Worm (Caenorhabditis elegans): ENCODE results near the gene pis-1.

Gene pis-1

DNA sequence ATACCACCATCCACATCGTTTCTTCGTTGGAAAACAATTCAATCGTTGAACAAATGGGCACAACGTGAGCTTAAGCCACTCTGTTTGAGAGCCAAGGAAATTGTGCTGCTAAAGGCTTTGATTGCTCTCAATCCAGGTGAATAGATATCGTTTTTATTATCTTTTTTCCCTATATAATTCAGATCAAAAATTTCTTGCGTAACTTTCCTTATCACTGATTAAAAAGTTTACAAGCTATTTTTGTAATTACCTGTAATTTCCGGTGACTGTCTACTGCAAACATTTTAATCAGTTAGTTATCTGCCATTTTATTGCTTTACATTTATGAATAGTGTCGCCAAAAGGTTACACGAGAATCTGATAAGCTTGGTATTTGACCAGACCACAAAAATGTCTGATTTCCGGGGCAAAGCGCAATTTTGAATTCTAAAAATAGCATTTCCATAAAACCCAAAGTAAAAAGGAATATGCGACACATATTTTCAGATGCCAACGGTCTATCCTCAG is 33.7 kb downstream of the pis-1 start:
- peak; percentile 75; the same call in 1 of the 2 replicates for TF ChIP-seq lin-1 (GFP tag; IDR thresholded peaks at IDR 0.05)
- peak; percentile 48 for TF ChIP-seq hlh-11 (tag; optimal IDR thresholded peaks at IDR 0.05)
- TF ChIP-seq Y75B8A.6 (GFP tag; IDR thresholded peaks at IDR 0.05), result no peak
- no peak for TF ChIP-seq zip-2 (tag; optimal IDR thresholded peaks at IDR 0.05)
- no peak for TF ChIP-seq Y5F2A.4 (GFP tag; optimal IDR thresholded peaks at IDR 0.05)
- no peak for TF ChIP-seq vab-7 (GFP tag; IDR thresholded peaks at IDR 0.05)
- TF ChIP-seq pqm-1 (tag; optimal IDR thresholded peaks at IDR 0.05), result peak; percentile 40
- TF ChIP-seq F26F4.8 (GFP tag; conservative IDR thresholded peaks at IDR 0.05), result no peak
- TF ChIP-seq nhr-28 (tag; optimal IDR thresholded peaks at IDR 0.05), result peak; percentile 31
- TF ChIP-seq dve-1 (tag; optimal IDR thresholded peaks at IDR 0.05; ENCODE audit: insufficient read depth), result peak; percentile 59
- peak in 1 of 2 experiments; percentile 31 for TF ChIP-seq mdl-1 (tag; optimal IDR thresholded peaks at IDR 0.05)
- TF ChIP-seq aha-1 (tag), result peak; percentile 89
- no peak for TF ChIP-seq zfp-2 (tag; optimal IDR thresholded peaks at IDR 0.05)
- TF ChIP-seq dmd-6 (GFP tag; IDR thresholded peaks at IDR 0.05), result peak; percentile 38; the same call in 1 of the 2 replicates
- no peak for TF ChIP-seq daf-16 (GFP tag; optimal IDR thresholded peaks at IDR 0.05)
- TF ChIP-seq daf-16 (tag; optimal IDR thresholded peaks at IDR 0.05), result peak; percentile 39
- peak; percentile 91 for TF ChIP-seq php-3 (GFP tag; IDR thresholded peaks at IDR 0.05)

DNA sequence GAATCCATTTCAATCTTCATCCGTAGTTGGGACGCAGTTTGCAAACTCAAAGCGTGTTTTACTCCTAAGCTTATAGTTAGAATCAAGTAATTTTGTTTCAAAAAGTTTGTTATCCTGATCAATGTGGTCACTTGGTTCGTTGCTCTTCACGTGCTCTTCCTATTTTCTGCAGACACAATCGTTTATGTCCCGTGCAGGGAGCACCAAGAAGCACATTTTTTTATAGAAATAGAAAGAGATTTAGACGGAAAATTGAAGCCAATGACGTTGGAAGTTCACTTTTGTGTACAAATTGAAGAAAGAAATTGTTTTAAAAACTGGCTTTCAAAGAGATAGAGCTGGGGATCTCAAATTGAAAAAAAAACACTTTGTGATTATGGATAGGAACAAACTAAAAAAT is 34.6 kb downstream of the pis-1 start:
- no peak for TF ChIP-seq R02D3.7 (tag; optimal IDR thresholded peaks at IDR 0.05)
- TF ChIP-seq hlh-11 (tag; optimal IDR thresholded peaks at IDR 0.05), result peak; percentile 21
- peak; percentile 67 for TF ChIP-seq hlh-30 (tag; optimal IDR thresholded peaks at IDR 0.05; ENCODE audit: insufficient read depth)
- no peak for TF ChIP-seq lin-38 (GFP tag; IDR thresholded peaks at IDR 0.05)
- peak; percentile 46 for TF ChIP-seq aha-1 (tag)
- no peak for TF ChIP-seq lin-13 (GFP tag; optimal IDR thresholded peaks at IDR 0.05)
- no peak for TF ChIP-seq ZK337.2 (GFP tag; IDR thresholded peaks at IDR 0.05)
- no peak for TF ChIP-seq madf-5 (GFP tag; IDR thresholded peaks at IDR 0.05)
- TF ChIP-seq D1046.2 (GFP tag; IDR thresholded peaks at IDR 0.05), result no peak
- no peak for TF ChIP-seq dpl-1 (GFP tag; optimal IDR thresholded peaks at IDR 0.05)
- peak; percentile 19 for TF ChIP-seq T20F7.1 (GFP tag; optimal IDR thresholded peaks at IDR 0.05)
- no peak for TF ChIP-seq duxl-1 (tag; optimal IDR thresholded peaks at IDR 0.05; ENCODE audit: poor library complexity)
- TF ChIP-seq dve-1 (tag; optimal IDR thresholded peaks at IDR 0.05; ENCODE audit: insufficient read depth), result peak; percentile 19
- no peak for TF ChIP-seq pha-4 (GFP tag; IDR thresholded peaks at IDR 0.05)
- TF ChIP-seq pha-4 (tag; optimal IDR thresholded peaks at IDR 0.05), result no peak
- no peak for TF ChIP-seq unc-62 (GFP tag; optimal IDR thresholded peaks at IDR 0.05 in 1 of 2)
- no peak for TF ChIP-seq unc-62 (tag; optimal IDR thresholded peaks at IDR 0.05)
- no peak for TF ChIP-seq Y48G9A.11 (GFP tag; IDR thresholded peaks at IDR 0.05)
- no peak for TF ChIP-seq skn-1 (tag; optimal IDR thresholded peaks at IDR 0.05)
- no peak for TF ChIP-seq unc-130 (GFP tag; optimal IDR thresholded peaks at IDR 0.05)

DNA sequence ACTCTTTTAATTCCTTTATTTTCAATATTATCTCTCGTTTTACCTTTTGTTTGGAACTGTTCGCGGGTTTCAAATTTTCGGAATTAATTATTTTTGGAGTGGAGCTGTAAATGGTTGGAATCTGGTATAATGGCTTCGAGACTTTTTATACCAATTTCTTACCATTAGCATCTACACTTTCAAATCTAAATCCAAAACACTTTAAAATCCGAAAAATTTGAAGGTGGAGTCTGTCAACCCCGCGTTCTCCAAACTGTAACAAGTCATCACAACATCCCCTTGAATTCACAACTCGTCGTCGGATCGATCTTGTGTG is 39.0 kb downstream of the pis-1 start, which contains the start of gene nhr-97:
nhr-97 (plus strand) TSS at position 217 of the 316 bp plus-strand sequence.
- TF ChIP-seq ama-1 (optimal IDR thresholded peaks at IDR 0.05) (no peak), jun-1 (tag; optimal IDR thresholded peaks at IDR 0.05) (no peak), fkh-10 (GFP tag; optimal IDR thresholded peaks at IDR 0.05) (no peak), nhr-28 (tag; optimal IDR thresholded peaks at IDR 0.05) (no peak), ceh-32 (tag; optimal IDR thresholded peaks at IDR 0.05; ENCODE audit: poor library complexity) (no peak), dpl-1 (GFP tag; optimal IDR thresholded peaks at IDR 0.05) (no peak), cey-2 (tag; optimal IDR thresholded peaks at IDR 0.05; ENCODE audit: borderline replicate concordance, insufficient read depth) (no peak), ctbp-1 (GFP tag; IDR thresholded peaks at IDR 0.05) (no peak), ceh-20 (GFP tag; IDR thresholded peaks at IDR 0.05) (no peak), nhr-102 (tag; optimal IDR thresholded peaks at IDR 0.05) (no peak), mdl-1 (tag; optimal IDR thresholded peaks at IDR 0.05) (no peak), vab-7 (GFP tag; IDR thresholded peaks at IDR 0.05) (no peak), R02D3.7 (tag; optimal IDR thresholded peaks at IDR 0.05) (no peak), unc-62 (GFP tag; optimal IDR thresholded peaks at IDR 0.05 in 1 of 2) (no peak), unc-62 (tag; optimal IDR thresholded peaks at IDR 0.05) (no peak), T26A8.4 (GFP tag; IDR thresholded peaks at IDR 0.05) (no peak), madf-9 (GFP tag; conservative IDR thresholded peaks at IDR 0.05) (no peak), sdz-12 (GFP tag; optimal IDR thresholded peaks at IDR 0.05) (no peak), F44E2.7 (GFP tag; IDR thresholded peaks at IDR 0.05) (no peak), lin-1 (GFP tag; IDR thresholded peaks at IDR 0.05) (no peak), Y5F2A.4 (GFP tag; optimal IDR thresholded peaks at IDR 0.05) (no peak)
